Worm (Caenorhabditis elegans) whole organism, early embryonic: ENCODE measurements around the gene B0250.8.
A peak's percentile ranks its signal among the peaks of the same experiment; 100 is the strongest.

Experiments used
- B0310.2 ChIP-seq: sonication (generic microtip); optimal IDR thresholded peaks from 2 replicates; lab custom pipeline; 2016; ENCODE audit warnings: mild to moderate bottlenecking, missing genetic modification characterization, missing compliant biosample characterization
- F13C5.2 ChIP-seq: sonication (generic microtip); optimal IDR thresholded peaks from 2 replicates; lab custom pipeline; 2017; ENCODE audit warnings: mild to moderate bottlenecking, missing genetic modification characterization, inconsistent platforms, missing compliant biosample characterization
- aly-1 ChIP-seq: sonication (generic microtip); optimal IDR thresholded peaks from 2 replicates; lab custom pipeline; 2016; ENCODE audit warnings: missing genetic modification characterization, missing compliant biosample characterization
- ama-1 ChIP-seq: fragments of 150-350 bp; optimal IDR thresholded peaks from 2 replicates; lab custom pipeline; 2014
- ceh-13 ChIP-seq: fragments of 200-800 bp; sonication (Bioruptor generic); optimal IDR thresholded peaks from 2 replicates; lab custom pipeline; 2018; ENCODE audit warnings: mild to moderate bottlenecking, missing genetic modification characterization, missing compliant biosample characterization
- ceh-36 ChIP-seq: sonication (generic microtip); optimal IDR thresholded peaks from 2 replicates; lab custom pipeline; 2016; ENCODE audit warnings: missing genetic modification characterization, inconsistent platforms, missing compliant biosample characterization
- ets-7 ChIP-seq: sonication (generic microtip); optimal IDR thresholded peaks from 2 replicates; lab custom pipeline; 2016; ENCODE audit warnings: missing genotype, missing genetic modification characterization, missing compliant biosample characterization
- flt-1 ChIP-seq: fragments of 200-800 bp; sonication (Bioruptor generic); IDR thresholded peaks from 2 replicates; pipeline ENCODE4 v1.3.6; 2022; ENCODE audit warnings: missing genetic modification characterization, missing compliant biosample characterization
- hmbx-1 ChIP-seq: sonication (generic microtip); optimal IDR thresholded peaks from 2 replicates; lab custom pipeline; 2016; ENCODE audit warnings: mild to moderate bottlenecking, missing genetic modification characterization, missing compliant biosample characterization
- hmg-4 ChIP-seq: fragments of 200-800 bp; sonication (Bioruptor generic); optimal IDR thresholded peaks from 2 replicates; lab custom pipeline; 2018; ENCODE audit warnings: mild to moderate bottlenecking, missing genetic modification characterization, missing compliant biosample characterization
- hnd-1 ChIP-seq: sonication (generic microtip); optimal IDR thresholded peaks from 2 replicates; lab custom pipeline; 2016; ENCODE audit warnings: missing genetic modification characterization, missing compliant biosample characterization
- pes-1 ChIP-seq: fragments of 200-800 bp; sonication (Bioruptor generic); IDR thresholded peaks from 2 replicates; pipeline ENCODE4 v1.3.6; 2022; ENCODE audit warnings: missing genetic modification reagents, missing genetic modification characterization, missing compliant biosample characterization
- scrt-1 ChIP-seq: fragments of 200-800 bp; sonication (Bioruptor generic); IDR thresholded peaks from 2 replicates; pipeline ENCODE4 v1.3.6; 2022; ENCODE audit warnings: missing genetic modification characterization, missing compliant biosample characterization
- sea-1 ChIP-seq: fragments of 200-800 bp; sonication (Bioruptor generic); conservative IDR thresholded peaks from 2 replicates; pipeline ENCODE4 v1.3.6; 2022; ENCODE audit warnings: missing genetic modification characterization, missing compliant biosample characterization
- tbx-11 ChIP-seq: fragments of 200-800 bp; sonication (Bioruptor generic); IDR thresholded peaks from 2 replicates; pipeline ENCODE4 v1.3.6; 2022; ENCODE audit warnings: missing genetic modification characterization, missing compliant biosample characterization
- tbx-37 ChIP-seq: fragments of 200-800 bp; sonication (Bioruptor generic); conservative IDR thresholded peaks from 2 replicates; pipeline ENCODE4 v1.3.6; 2022; ENCODE audit warnings: missing genetic modification reagents, missing genetic modification characterization, missing compliant biosample characterization
- tra-4 ChIP-seq: sonication (generic microtip); optimal IDR thresholded peaks from 2 replicates; lab custom pipeline; 2017; ENCODE audit warnings: missing genetic modification characterization, missing compliant biosample characterization

The B0250.8 gene

DNA sequence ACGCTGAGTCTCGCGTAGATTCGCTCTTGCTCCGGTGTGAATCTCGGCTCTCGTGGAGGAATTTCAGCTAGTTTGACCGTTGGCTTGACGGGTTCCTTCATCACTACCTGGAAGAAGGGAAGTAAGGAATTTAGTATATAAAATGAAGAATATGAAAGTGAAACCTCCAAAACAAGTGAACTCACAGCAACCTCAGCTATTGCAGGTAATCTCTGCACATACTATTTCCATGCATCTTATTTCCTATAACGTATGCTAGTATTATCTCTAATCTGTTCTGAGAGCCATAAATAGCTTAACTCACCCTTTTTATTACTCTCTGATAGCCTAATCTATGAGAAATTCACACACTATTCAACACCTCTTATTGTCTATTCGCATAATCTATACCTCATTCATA, 34.7 kb upstream of the B0250.8 start, which contains the start of gene Y38H6C.4:
TSS of gene Y38H6C.4 (minus strand) at position 101 of the 400 bp plus-strand sequence.
- TF ChIP-seq sea-1 (GFP tag; lab: Robert Waterston, UW) (no peak), ets-7 (tag; lab: Kevin White, UChicago) (no peak)

DNA sequence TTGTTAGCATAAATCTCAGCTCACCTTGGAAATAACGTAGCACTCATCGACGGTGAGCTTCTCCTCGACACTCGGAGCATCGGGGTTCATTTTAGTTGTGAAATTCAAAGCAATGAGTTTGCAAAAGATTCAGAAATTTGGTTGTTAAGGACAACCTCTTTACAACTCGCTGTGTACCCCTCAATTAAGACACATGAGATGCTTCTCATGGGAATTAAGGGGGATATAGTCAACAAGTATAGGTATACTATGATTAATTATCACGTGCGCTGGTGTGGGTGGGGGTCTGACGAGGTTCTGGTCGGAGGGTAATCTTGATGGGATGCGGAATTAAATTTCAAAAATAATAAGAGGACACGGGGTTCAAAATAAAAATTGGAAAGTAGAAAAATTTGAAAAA, 30.1 kb upstream of the B0250.8 start, which contains the start of gene dct-14:
TSS of gene dct-14 (minus strand) at position 101 of the 400 bp plus-strand sequence.
- no peak for TF ChIP-seq F13C5.2
- TF ChIP-seq ceh-36 = no peak
- TF ChIP-seq tbx-11 (GFP tag; lab: Robert Waterston, UW) = no peak
- no peak for TF ChIP-seq aly-1 (tag; lab: Kevin White, UChicago)

DNA sequence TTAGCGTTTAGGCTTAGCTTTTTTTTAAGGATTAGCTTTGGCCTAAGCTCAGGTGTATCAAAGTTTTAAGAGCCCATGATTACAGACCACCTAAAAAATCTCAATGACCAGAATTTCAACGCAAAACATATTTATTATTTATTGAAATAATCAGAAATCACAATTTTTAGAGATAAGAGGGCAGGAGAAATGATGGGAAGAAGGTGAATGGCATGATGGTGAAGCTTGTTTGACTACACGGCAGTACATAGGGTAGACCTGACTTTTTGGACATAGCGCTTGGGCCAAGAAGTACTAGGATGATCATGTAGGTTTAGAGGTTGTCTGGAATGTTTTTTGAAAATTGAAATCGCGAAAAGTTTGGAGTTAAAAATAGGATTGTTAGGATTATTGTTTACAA, 29.4 kb upstream of the B0250.8 start:
- TF ChIP-seq hmbx-1 = no peak
- TF ChIP-seq F13C5.2 = no peak

DNA sequence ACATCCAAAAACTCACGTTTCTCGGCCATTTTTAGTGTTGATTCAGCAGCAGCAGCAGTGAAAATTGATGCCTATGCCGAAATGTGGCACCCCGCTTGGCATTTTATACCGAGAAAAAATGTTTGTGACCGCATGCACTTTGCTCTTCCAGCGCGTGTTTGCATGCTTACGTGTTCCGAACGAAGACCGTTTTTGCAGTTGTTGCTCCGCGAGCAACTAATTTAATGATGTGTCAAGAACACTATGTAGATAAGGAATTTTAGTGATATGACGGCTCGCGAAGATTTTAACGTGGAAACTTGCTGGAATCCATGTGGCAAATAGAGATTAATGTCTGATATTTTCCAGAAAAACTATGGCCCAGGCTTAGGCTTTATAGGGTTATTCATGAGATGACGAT, 28.7 kb upstream of the B0250.8 start, which contains the start of gene dct-16:
TSS of gene dct-16 (minus strand) at position 78 of the 400 bp plus-strand sequence.
- no peak for TF ChIP-seq tbx-11 (GFP tag; lab: Robert Waterston, UW)
- no peak for TF ChIP-seq ama-1 (lab: Kevin White, UChicago)
- no peak for TF ChIP-seq F13C5.2
- TF ChIP-seq hmg-4 (GFP tag; lab: Kevin White, UChicago) = no peak
- TF ChIP-seq B0310.2 (tag; lab: Kevin White, UChicago) = no peak
- no peak for TF ChIP-seq sea-1 (GFP tag; lab: Robert Waterston, UW)
- TF ChIP-seq ceh-36 = no peak
- no peak for TF ChIP-seq flt-1 (GFP tag; lab: Robert Waterston, UW)
- no peak for TF ChIP-seq tbx-37
- no peak for TF ChIP-seq tra-4 (tag; lab: Kevin White, UChicago)
- no peak for TF ChIP-seq ets-7 (tag; lab: Kevin White, UChicago)
- no peak for TF ChIP-seq hnd-1
- no peak for TF ChIP-seq aly-1 (tag; lab: Kevin White, UChicago)
- TF ChIP-seq pes-1 = no peak
- no peak for TF ChIP-seq ceh-13 (GFP tag; lab: Kevin White, UChicago)
- TF ChIP-seq scrt-1 = no peak

ce11 chrV:20497537-20497936, 27.3 kb upstream of the B0250.8 start:
- no peak for TF ChIP-seq aly-1 (tag; lab: Kevin White, UChicago)
- no peak for TF ChIP-seq ama-1 (lab: Kevin White, UChicago)
- TF ChIP-seq pes-1 = no peak
- TF ChIP-seq ceh-13 (GFP tag; lab: Kevin White, UChicago) = no peak
- no peak for TF ChIP-seq ets-7 (tag; lab: Kevin White, UChicago)
- TF ChIP-seq ceh-36 = no peak
- TF ChIP-seq hnd-1 = no peak
- TF ChIP-seq scrt-1 = no peak
- no peak for TF ChIP-seq sea-1 (GFP tag; lab: Robert Waterston, UW)
- TF ChIP-seq F13C5.2 = no peak
- TF ChIP-seq flt-1 (GFP tag; lab: Robert Waterston, UW) = no peak
- TF ChIP-seq tbx-11 (GFP tag; lab: Robert Waterston, UW) = no peak
- no peak for TF ChIP-seq tra-4 (tag; lab: Kevin White, UChicago)
- TF ChIP-seq B0310.2 (tag; lab: Kevin White, UChicago) = no peak
- no peak for TF ChIP-seq tbx-37
- TF ChIP-seq hmbx-1 = no peak
- no peak for TF ChIP-seq hmg-4 (GFP tag; lab: Kevin White, UChicago)

DNA sequence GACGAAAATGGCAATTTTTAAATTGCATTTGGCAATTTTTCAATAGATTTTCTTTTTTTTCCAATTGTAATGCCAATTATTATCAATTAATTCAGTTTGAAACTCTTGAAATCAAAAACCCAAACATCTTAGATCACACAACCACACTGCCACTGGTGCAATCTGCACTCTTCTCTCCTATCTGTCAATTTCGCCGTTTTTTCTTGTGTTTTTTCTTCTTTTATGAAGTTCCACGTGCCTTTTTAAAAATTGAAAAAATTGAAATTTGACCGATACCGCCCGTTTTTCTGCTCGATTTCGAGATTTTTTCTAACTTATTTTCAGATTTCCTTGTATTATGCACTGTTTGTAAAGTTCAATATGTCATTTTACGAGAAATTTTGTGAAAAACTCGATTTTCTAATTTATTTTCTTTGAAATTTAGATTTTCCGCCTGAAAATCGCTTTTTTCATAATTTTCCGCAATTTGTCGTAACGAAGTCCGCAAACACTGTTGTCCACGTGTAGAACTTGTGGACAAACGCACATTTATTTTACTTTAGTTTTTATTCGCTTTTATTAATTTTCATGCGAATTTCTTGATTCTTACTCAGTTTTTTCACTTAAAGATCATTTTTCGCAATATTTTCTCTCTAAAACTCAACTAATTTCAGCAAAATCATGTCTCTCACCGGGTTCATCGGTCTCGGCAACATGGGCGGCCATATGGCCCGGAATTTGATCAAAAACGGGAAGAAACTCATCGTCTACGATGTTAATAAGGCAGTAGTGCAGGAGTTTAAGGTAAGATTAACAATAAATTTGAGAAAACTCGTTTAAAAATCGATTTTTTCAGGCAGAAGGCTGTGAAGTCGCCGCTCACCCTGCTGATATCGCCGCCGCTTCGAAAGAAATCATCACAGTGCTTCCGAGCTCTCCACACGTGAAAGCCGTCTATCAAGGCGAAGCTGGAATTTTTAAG, 23.3 kb upstream of the B0250.8 start, which contains the start of gene B0250.5:
TSS of gene B0250.5 (plus strand) at position 654 of the 961 bp plus-strand sequence.
- TF ChIP-seq F13C5.2 = peak; percentile 41
- no peak for TF ChIP-seq flt-1 (GFP tag; lab: Robert Waterston, UW)

DNA sequence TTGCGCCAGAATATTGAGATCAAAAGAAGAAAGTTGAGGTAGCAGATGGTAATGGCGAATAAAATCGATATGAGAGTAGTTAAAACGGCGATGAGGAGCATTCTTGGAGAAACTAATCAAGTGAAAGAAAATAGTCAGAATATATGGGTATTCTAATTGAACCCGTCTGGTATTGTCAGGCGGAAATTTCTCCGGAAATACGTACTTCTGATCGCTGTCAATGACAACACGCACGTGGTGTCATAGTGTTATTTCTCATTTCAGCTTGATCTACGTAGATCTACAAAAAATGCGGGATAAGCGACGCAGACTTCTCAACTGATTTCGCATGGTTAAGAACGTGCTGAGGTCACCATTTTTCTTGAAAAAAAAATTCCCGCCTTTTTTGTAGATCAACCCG, 22.1 kb upstream of the B0250.8 start, which contains the start of gene srbc-79:
TSS of gene srbc-79 (minus strand) at position 101 of the 400 bp plus-strand sequence.
- no peak for TF ChIP-seq ceh-13 (GFP tag; lab: Kevin White, UChicago)
- no peak for TF ChIP-seq hnd-1
- no peak for TF ChIP-seq sea-1 (GFP tag; lab: Robert Waterston, UW)
- no peak for TF ChIP-seq flt-1 (GFP tag; lab: Robert Waterston, UW)
- no peak for TF ChIP-seq ets-7 (tag; lab: Kevin White, UChicago)
- TF ChIP-seq tbx-37 = no peak
- no peak for TF ChIP-seq tbx-11 (GFP tag; lab: Robert Waterston, UW)
- TF ChIP-seq ceh-36 = no peak
- no peak for TF ChIP-seq pes-1
- no peak for TF ChIP-seq ama-1 (lab: Kevin White, UChicago)
- no peak for TF ChIP-seq F13C5.2
- no peak for TF ChIP-seq hmg-4 (GFP tag; lab: Kevin White, UChicago)
- TF ChIP-seq tra-4 (tag; lab: Kevin White, UChicago) = no peak
- TF ChIP-seq B0310.2 (tag; lab: Kevin White, UChicago) = no peak
- no peak for TF ChIP-seq hmbx-1

DNA sequence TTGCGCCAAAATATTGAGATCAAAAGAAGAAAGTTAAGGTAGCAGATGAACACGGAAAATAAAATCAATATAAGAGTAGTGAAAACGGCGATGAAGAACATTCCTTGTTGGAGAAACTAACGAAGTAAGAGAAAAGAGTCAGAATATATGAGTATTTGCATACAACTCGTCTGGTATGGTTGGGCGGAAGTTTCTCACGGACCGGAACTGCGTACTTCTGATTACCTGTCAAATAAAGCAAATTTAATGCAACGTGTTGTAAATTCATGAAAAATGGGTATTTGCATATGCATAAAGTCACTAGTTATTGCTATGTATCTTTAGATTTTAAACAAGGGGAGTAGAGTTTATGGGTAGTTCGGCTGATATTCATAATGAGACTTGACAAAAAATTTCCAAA, 18.8 kb upstream of the B0250.8 start, which contains the start of gene srbc-78:
TSS of gene srbc-78 (minus strand) at position 101 of the 400 bp plus-strand sequence.
- no peak for TF ChIP-seq ceh-36
- TF ChIP-seq pes-1 = no peak
- no peak for TF ChIP-seq B0310.2 (tag; lab: Kevin White, UChicago)
